Worm (Caenorhabditis elegans): Measurements from ENCODE around the gene nhr-193.
A peak's percentile ranks its signal among the peaks of the same experiment; 100 is the strongest.

Gene nhr-193

ce11 chrV:16357253-16357652 lies 15.1 kb downstream of the nhr-193 start, which contains the start of gene pptr-1 (continued):
- no peak for TF ChIP-seq zip-11 (GFP tag; IDR thresholded peaks at IDR 0.05)
- 0 out of 2 replicates have a peak, but pooled peaks have one; percentile 34 for TF ChIP-seq pha-4 (GFP tag; IDR thresholded peaks at IDR 0.05)
- TF ChIP-seq pha-4 (tag; optimal IDR thresholded peaks at IDR 0.05): no peak
- peak; percentile 12 for TF ChIP-seq hlh-30 (tag; optimal IDR thresholded peaks at IDR 0.05; ENCODE audit: insufficient read depth)
- peak in 1 of 2 experiments; percentile 28 for TF ChIP-seq mdl-1 (tag; optimal IDR thresholded peaks at IDR 0.05)
- no peak for TF ChIP-seq ztf-7 (tag; optimal IDR thresholded peaks at IDR 0.05)
- no peak for TF ChIP-seq lin-39 (tag; optimal IDR thresholded peaks at IDR 0.05)
- no peak for TF ChIP-seq spr-3 (GFP tag; optimal IDR thresholded peaks at IDR 0.05)
- no peak for TF ChIP-seq ces-1 (GFP tag; optimal IDR thresholded peaks at IDR 0.05)
- no peak for TF ChIP-seq Y105C5A.15 (GFP tag; IDR thresholded peaks at IDR 0.05)
- no peak for TF ChIP-seq ceh-62 (tag; optimal IDR thresholded peaks at IDR 0.05)
- TF ChIP-seq daf-8 (GFP tag; IDR thresholded peaks at IDR 0.05): no peak

- TF ChIP-seq nhr-76 (tag; optimal IDR thresholded peaks at IDR 0.05) (no peak), ceh-82 (tag; optimal IDR thresholded peaks at IDR 0.05) (no peak), Y48G9A.11 (GFP tag; IDR thresholded peaks at IDR 0.05) (no peak), T26A8.4 (GFP tag; IDR thresholded peaks at IDR 0.05) (no peak), egl-43 (GFP tag; IDR thresholded peaks at IDR 0.05) (no peak), lsy-2 (tag; optimal IDR thresholded peaks at IDR 0.05) (no peak), fkh-10 (GFP tag; optimal IDR thresholded peaks at IDR 0.05) (no peak), lir-3 (tag; optimal IDR thresholded peaks at IDR 0.05) (no peak), set-16 (GFP tag; IDR thresholded peaks at IDR 0.05) (no peak), lin-38 (GFP tag; IDR thresholded peaks at IDR 0.05) (no peak), hlh-30 (tag; optimal IDR thresholded peaks at IDR 0.05; ENCODE audit: insufficient read depth) (no peak), ZK546.5 (tag; optimal IDR thresholded peaks at IDR 0.05) (no peak), saeg-2 (GFP tag; IDR thresholded peaks at IDR 0.05) (no peak), pqm-1 (tag; optimal IDR thresholded peaks at IDR 0.05) (no peak), zag-1 (tag; optimal IDR thresholded peaks at IDR 0.05) (no peak), nhr-6 (tag; optimal IDR thresholded peaks at IDR 0.05) (no peak), ztf-11 (tag; optimal IDR thresholded peaks at IDR 0.05) (no peak)
These were observed 19.2 kb downstream of the nhr-193 start for ce11 chrV:16361350-16361749.

ce11 chrV:16367575-16367974 lies 25.5 kb downstream of the nhr-193 start, which contains the start of gene W08G11.3:
Gene W08G11.3 (plus strand): TSS chrV:16367681.
- TF ChIP-seq aha-1 (tag): peak; percentile 36
- peak; percentile 25 for TF ChIP-seq F10B5.3 (tag; optimal IDR thresholded peaks at IDR 0.05)
- peak; percentile 37 for TF ChIP-seq R02D3.7 (tag; optimal IDR thresholded peaks at IDR 0.05)
- 0 out of 2 replicates have a peak, but pooled peaks have one; percentile 29 for TF ChIP-seq mdt-29 (GFP tag; IDR thresholded peaks at IDR 0.05)
- TF ChIP-seq ama-1 (optimal IDR thresholded peaks at IDR 0.05): peak; percentile 55
- no peak for TF ChIP-seq ceh-82 (tag; optimal IDR thresholded peaks at IDR 0.05)
- 0 out of 2 replicates have a peak, but pooled peaks have one; percentile 9 for TF ChIP-seq lin-38 (GFP tag; IDR thresholded peaks at IDR 0.05)
- peak; percentile 11 for TF ChIP-seq dve-1 (tag; optimal IDR thresholded peaks at IDR 0.05; ENCODE audit: insufficient read depth)
- no peak for TF ChIP-seq nhr-42 (GFP tag; IDR thresholded peaks at IDR 0.05)
- TF ChIP-seq T26A8.4 (GFP tag; IDR thresholded peaks at IDR 0.05): peak; percentile 58; the same call in 1 of the 2 replicates

- TF ChIP-seq egl-27 (tag; optimal IDR thresholded peaks at IDR 0.05) (no peak), ceh-62 (tag; optimal IDR thresholded peaks at IDR 0.05) (no peak), dmd-9 (GFP tag; IDR thresholded peaks at IDR 0.05) (no peak), arid-1 (GFP tag; conservative IDR thresholded peaks at IDR 0.05) (no peak), pha-4 (GFP tag; IDR thresholded peaks at IDR 0.05) (no peak), pha-4 (tag; optimal IDR thresholded peaks at IDR 0.05) (no peak), R02D3.7 (tag; optimal IDR thresholded peaks at IDR 0.05) (no peak), F26F4.8 (GFP tag; conservative IDR thresholded peaks at IDR 0.05) (no peak), mes-2 (tag; optimal IDR thresholded peaks at IDR 0.05; ENCODE audit: poor library complexity, severe bottlenecking) (no peak), lir-3 (tag; optimal IDR thresholded peaks at IDR 0.05) (no peak)
These were observed 26.0 kb downstream of the nhr-193 start for ce11 chrV:16368143-16368542.

All from whole organism, L4 larva.